Worm (Caenorhabditis elegans): ENCODE results near the gene bir-2.

- TF ChIP-seq D2030.7 (GFP tag; IDR thresholded peaks at IDR 0.05) = no peak
- TF ChIP-seq ztf-6 (GFP tag; IDR thresholded peaks at IDR 0.05) = no peak
- no peak for TF ChIP-seq lsy-27 (tag; optimal IDR thresholded peaks at IDR 0.05; ENCODE audit: borderline replicate concordance, insufficient read depth)
- no peak for TF ChIP-seq sptf-2 (GFP tag; optimal IDR thresholded peaks at IDR 0.05)
- TF ChIP-seq aptf-3 (GFP tag; IDR thresholded peaks at IDR 0.05) = no peak
- TF ChIP-seq mxl-1 (tag; optimal IDR thresholded peaks at IDR 0.05) = no peak
- TF ChIP-seq let-607 (tag; optimal IDR thresholded peaks at IDR 0.05) = no peak
- TF ChIP-seq ztf-28 (GFP tag; IDR thresholded peaks at IDR 0.05) = no peak
- no peak for TF ChIP-seq snpc-4 (GFP tag; optimal IDR thresholded peaks at IDR 0.05)
- no peak for TF ChIP-seq snpc-4 (tag; optimal IDR thresholded peaks at IDR 0.05)
- no peak for TF ChIP-seq pbrm-1 (GFP tag; IDR thresholded peaks at IDR 0.05)
- no peak for TF ChIP-seq C06A6.2 (GFP tag; conservative IDR thresholded peaks at IDR 0.05)
- no peak for TF ChIP-seq ceh-27 (GFP tag; optimal IDR thresholded peaks at IDR 0.05)
- no peak for TF ChIP-seq repo-1 (tag; optimal IDR thresholded peaks at IDR 0.05)
- TF ChIP-seq efl-1 (GFP tag; optimal IDR thresholded peaks at IDR 0.05) = no peak
Measured at ce11 chrV:13575866-13576265, 7.2 kb downstream of the bir-2 start.
